Worm (Caenorhabditis elegans): ENCODE data around the gene fbxb-14.

DNA sequence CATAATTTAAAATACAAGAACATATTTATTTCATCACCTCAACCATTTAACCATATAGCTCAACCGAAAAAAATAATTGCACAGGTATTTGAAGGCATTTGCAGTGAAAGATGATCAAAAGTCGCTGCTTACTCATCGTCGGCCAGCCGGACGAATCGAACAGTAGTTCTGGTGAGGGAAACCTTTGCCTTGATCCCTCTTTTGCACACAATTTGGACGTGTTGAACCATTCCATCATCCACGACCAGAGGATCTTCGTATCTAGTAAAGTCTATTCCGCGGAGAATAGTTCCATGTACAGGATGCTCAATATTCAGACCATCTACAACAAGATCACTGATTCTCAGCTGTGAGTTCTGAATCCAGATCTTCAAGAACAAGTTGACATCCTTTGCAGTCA lies 566 bp downstream of the fbxb-14 start:
- TF ChIP-seq ztf-29 (GFP tag; IDR thresholded peaks at IDR 0.05) (no peak), ztf-23 (GFP tag; IDR thresholded peaks at IDR 0.05) (no peak), med-1 (GFP tag; optimal IDR thresholded peaks at IDR 0.05; ENCODE audit: insufficient read depth) (no peak), klf-2 (GFP tag; conservative IDR thresholded peaks at IDR 0.05) (no peak), cog-1 (tag; optimal IDR thresholded peaks at IDR 0.05) (no peak), ref-1 (GFP tag; conservative IDR thresholded peaks at IDR 0.05) (no peak), tab-1 (GFP tag; IDR thresholded peaks at IDR 0.05) (no peak)
